Worm (Caenorhabditis elegans): ENCODE measurements around the gene sptl-3.

ce11 chrV:13893583-13893982 lies 458 bp downstream of the sptl-3 start:
- TF ChIP-seq nhr-12 (tag; optimal IDR thresholded peaks at IDR 0.05) (no peak), unc-62 (GFP tag; optimal IDR thresholded peaks at IDR 0.05) (no peak), ham-2 (GFP tag; optimal IDR thresholded peaks at IDR 0.05) (no peak), ceh-43 (GFP tag; optimal IDR thresholded peaks at IDR 0.05) (no peak), unc-39 (tag; optimal IDR thresholded peaks at IDR 0.05) (no peak)
